Fruit fly (Drosophila melanogaster) whole organism, pupa: ENCODE results near the gene se.

Source experiments
- CG10348 ChIP-seq: fragments of 200-800 bp; sonication (Bioruptor generic); IDR thresholded peaks from 2 replicates; pipeline ENCODE4 v1.3.6; 2022; ENCODE audit warnings: missing biosample characterization, missing genetic modification characterization
- CG12605 ChIP-seq: fragments of 200-800 bp; sonication (Bioruptor generic); IDR thresholded peaks from 2 replicates; pipeline ENCODE4 v1.3.6; 2022; ENCODE audit warnings: missing biosample characterization, missing genetic modification characterization
- CG13204 ChIP-seq: fragments of 200-800 bp; sonication (Bioruptor generic); optimal IDR thresholded peaks from 2 replicates; lab custom pipeline; 2018; ENCODE audit warnings: missing biosample characterization, mild to moderate bottlenecking, missing genetic modification characterization, moderate library complexity
- CG14655 ChIP-seq: fragments of 200-800 bp; sonication (Bioruptor generic); optimal IDR thresholded peaks from 3 replicates; lab custom pipeline; 2017; ENCODE audit warnings: mild to moderate bottlenecking, missing biosample characterization, missing genetic modification reagents, missing genetic modification characterization
- CG15710 ChIP-seq: fragments of 200-800 bp; sonication (Bioruptor generic); optimal IDR thresholded peaks from 2 replicates; lab custom pipeline; 2018; ENCODE audit warnings: missing biosample characterization, mild to moderate bottlenecking, missing genetic modification characterization, moderate library complexity
- CG17806 ChIP-seq: fragments of 200-800 bp; sonication (Bioruptor generic); optimal IDR thresholded peaks from 2 replicates; lab custom pipeline; 2018; ENCODE audit warnings: missing biosample characterization, mild to moderate bottlenecking, missing genetic modification characterization, moderate library complexity
- CG32121 ChIP-seq: fragments of 200-800 bp; sonication (Bioruptor generic); IDR thresholded peaks from 2 replicates; pipeline ENCODE4 v1.3.6; 2022; ENCODE audit warnings: missing biosample characterization, missing genetic modification characterization
- CG34367 ChIP-seq: fragments of 200-800 bp; sonication (Bioruptor generic); optimal IDR thresholded peaks from 2 replicates; lab custom pipeline; 2018; ENCODE audit warnings: missing biosample characterization, mild to moderate bottlenecking, missing genetic modification characterization
- CG4496 ChIP-seq: fragments of 200-800 bp; sonication (Bioruptor generic); IDR thresholded peaks from 3 replicates; pipeline ENCODE4 v1.3.6; 2022; ENCODE audit warnings: missing biosample characterization, missing genetic modification characterization
- CG8159 ChIP-seq: fragments of 200-800 bp; sonication (Bioruptor generic); optimal IDR thresholded peaks from 3 replicates; lab custom pipeline; 2018; ENCODE audit warnings: missing biosample characterization, mild to moderate bottlenecking, missing genetic modification characterization, moderate library complexity
- CG8301 ChIP-seq: fragments of 200-800 bp; sonication (Bioruptor generic); optimal IDR thresholded peaks from 2 replicates; lab custom pipeline; 2018; ENCODE audit warnings: missing biosample characterization, mild to moderate bottlenecking, missing genetic modification characterization
- CG9948 ChIP-seq: fragments of 200-800 bp; sonication (Bioruptor generic); optimal IDR thresholded peaks from 2 replicates; lab custom pipeline; 2018; ENCODE audit warnings: missing biosample characterization, mild to moderate bottlenecking, missing genetic modification characterization, moderate library complexity
- D1 ChIP-seq: fragments of 200-800 bp; sonication (Bioruptor generic); optimal IDR thresholded peaks from 2 replicates; lab custom pipeline; 2018; ENCODE audit warnings: missing biosample characterization, mild to moderate bottlenecking, missing genetic modification characterization, moderate library complexity
- EcR ChIP-seq: fragments of 200-800 bp; sonication (Bioruptor generic); optimal IDR thresholded peaks from 3 replicates; lab custom pipeline; 2019; ENCODE audit warnings: missing biosample characterization, missing genetic modification characterization, mild to moderate bottlenecking, moderate library complexity, missing genetic modification reagents
- Ets98B ChIP-seq: fragments of 200-800 bp; sonication (Bioruptor generic); IDR thresholded peaks from 2 replicates; pipeline ENCODE4 v1.3.6; 2022; ENCODE audit warnings: missing biosample characterization, missing genetic modification characterization
- Pif1A ChIP-seq: fragments of 200-800 bp; sonication (Bioruptor generic); optimal IDR thresholded peaks from 3 replicates; lab custom pipeline; 2016; ENCODE audit warnings: missing biosample characterization, missing genetic modification characterization
- Pif1B ChIP-seq: fragments of 200-800 bp; sonication (Bioruptor generic); optimal IDR thresholded peaks from 3 replicates; lab custom pipeline; 2016; ENCODE audit warnings: missing biosample characterization, missing genetic modification characterization
- Snoo ChIP-seq: fragments of 200-800 bp; sonication (Bioruptor generic); optimal IDR thresholded peaks from 3 replicates; lab custom pipeline; 2017; ENCODE audit warnings: missing biosample characterization, mild to moderate bottlenecking, missing genetic modification characterization, inconsistent platforms
- fd96Ca ChIP-seq: fragments of 200-800 bp; sonication (Bioruptor generic); IDR thresholded peaks from 3 replicates; pipeline ENCODE4 v1.3.6; 2022; ENCODE audit warnings: missing biosample characterization, missing genetic modification characterization
- gl ChIP-seq: fragments of 200-800 bp; sonication (Bioruptor generic); optimal IDR thresholded peaks from 2 replicates; lab custom pipeline; 2018; ENCODE audit warnings: missing biosample characterization, mild to moderate bottlenecking, missing genetic modification characterization
- rn ChIP-seq: fragments of 200-800 bp; sonication (Bioruptor generic); IDR thresholded peaks from 2 replicates; pipeline ENCODE4 v1.3.6; 2022; ENCODE audit warnings: missing biosample characterization, missing genetic modification characterization

The se gene

dm6 chr3L:8542213-8542612 is 21.9 kb downstream of the se start:
- TF ChIP-seq CG10348 (GFP tag; lab: Robert Waterston, UW) (no peak), Pif1A (GFP tag; lab: Kevin White, UChicago) (no peak), Pif1B (GFP tag; lab: Kevin White, UChicago) (no peak), CG12605 (GFP tag; lab: Robert Waterston, UW) (no peak), EcR (no peak), CG14655 (GFP tag; lab: Kevin White, UChicago) (no peak), CG34367 (no peak), CG17806 (tag; lab: Kevin White, UChicago) (no peak)
- TF ChIP-seq, all 21 proteins: peak for 0

dm6 chr3L:8543866-8544265 is 23.5 kb downstream of the se start:
- TF ChIP-seq CG32121 (GFP tag; lab: Robert Waterston, UW) (no peak), CG8159 (tag; lab: Kevin White, UChicago) (peak; percentile 1), D1 (tag; lab: Kevin White, UChicago) (peak; percentile 22), CG15710 (tag; lab: Kevin White, UChicago) (no peak), rn (GFP tag; lab: Robert Waterston, UW) (no peak), CG14655 (GFP tag; lab: Kevin White, UChicago) (no peak), CG9948 (tag; lab: Kevin White, UChicago) (peak; percentile 1), CG8301 (tag; lab: Kevin White, UChicago) (no peak)

- TF ChIP-seq CG8159 (tag; lab: Kevin White, UChicago) (peak; percentile 48), EcR (no peak), Pif1A (GFP tag; lab: Kevin White, UChicago) (no peak)
Observed at dm6 chr3L:8544710-8545109, 24.4 kb downstream of the se start, which contains the start of gene rhea. Gene rhea, plus strand, starts transcription at chr3L:8545001.

DNA sequence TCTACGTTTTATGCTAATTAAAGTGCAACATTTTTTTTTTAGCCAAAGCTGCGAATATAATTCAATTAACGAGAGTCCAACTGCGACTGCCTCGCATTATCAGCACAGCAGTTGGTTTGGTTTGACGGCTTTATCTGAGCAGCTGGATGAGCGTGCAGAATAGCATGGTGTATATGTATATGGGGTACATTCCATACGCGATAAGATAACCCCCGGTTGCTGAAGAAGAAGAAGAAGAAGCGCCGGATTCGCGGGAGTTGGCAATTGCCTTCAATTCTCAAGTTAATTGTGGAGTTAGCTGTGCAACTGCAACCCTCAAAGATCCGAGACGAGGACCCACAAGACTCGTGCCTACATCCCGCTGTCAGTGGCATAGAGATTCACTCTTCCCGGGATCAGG is 25.1 kb downstream of the se start:
- no peak for TF ChIP-seq CG9948 (tag; lab: Kevin White, UChicago)
- no peak for TF ChIP-seq CG34367
- TF ChIP-seq Ets98B (GFP tag; lab: Robert Waterston, UW), result no peak
- TF ChIP-seq CG17806 (tag; lab: Kevin White, UChicago), result no peak
- TF ChIP-seq EcR, result peak; percentile 2
- no peak for TF ChIP-seq Snoo (tag; lab: Kevin White, UChicago)
- TF ChIP-seq fd96Ca, result no peak
- no peak for TF ChIP-seq Pif1B (GFP tag; lab: Kevin White, UChicago)
- TF ChIP-seq, all 21 proteins: peak for 1

DNA sequence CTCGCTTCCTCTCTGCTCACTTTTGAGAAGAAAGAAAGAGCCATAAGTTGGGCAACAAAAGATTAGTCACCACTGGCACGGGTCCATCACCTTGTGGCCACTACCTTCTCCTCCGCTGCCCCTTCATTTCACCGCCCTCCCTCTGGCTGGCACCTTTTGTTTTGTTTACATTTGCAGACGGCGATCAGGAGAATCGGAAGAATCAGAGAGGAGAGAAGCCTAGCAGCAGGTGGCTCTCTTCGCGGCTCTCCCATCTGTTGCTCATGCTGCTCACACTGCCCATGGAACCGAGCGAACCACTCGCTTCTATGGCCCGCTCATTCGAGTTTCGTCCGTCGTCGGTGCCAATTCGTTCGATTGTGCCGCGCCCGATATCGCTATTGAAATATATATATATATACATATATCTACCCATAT is 26.0 kb downstream of the se start:
- TF ChIP-seq EcR, result peak; percentile 96
- peak; percentile 57; the same call in 1 of the 2 replicates for TF ChIP-seq CG12605 (GFP tag; lab: Robert Waterston, UW)
- TF ChIP-seq CG13204 (GFP tag; lab: Kevin White, UChicago), result peak; percentile 63
- peak; percentile 36 for TF ChIP-seq CG8159 (tag; lab: Kevin White, UChicago)
- TF ChIP-seq CG8301 (tag; lab: Kevin White, UChicago), result no peak
- TF ChIP-seq Pif1A (GFP tag; lab: Kevin White, UChicago), result peak; percentile 59
- TF ChIP-seq Pif1B (GFP tag; lab: Kevin White, UChicago), result peak; percentile 67
- peak; percentile 18 for TF ChIP-seq CG15710 (tag; lab: Kevin White, UChicago)
- TF ChIP-seq CG10348 (GFP tag; lab: Robert Waterston, UW), result no peak
- no peak for TF ChIP-seq CG14655 (GFP tag; lab: Kevin White, UChicago)
- TF ChIP-seq CG32121 (GFP tag; lab: Robert Waterston, UW), result peak; percentile 69
- TF ChIP-seq CG4496, result peak; percentile 63; the same call in 2 of the 3 replicates
- TF ChIP-seq gl, result peak; percentile 57
- no peak for TF ChIP-seq rn (GFP tag; lab: Robert Waterston, UW)
- no peak for TF ChIP-seq CG9948 (tag; lab: Kevin White, UChicago)
- no peak for TF ChIP-seq CG34367
- TF ChIP-seq Snoo (tag; lab: Kevin White, UChicago), result peak; percentile 30
- peak; percentile 62 for TF ChIP-seq Ets98B (GFP tag; lab: Robert Waterston, UW)
- TF ChIP-seq D1 (tag; lab: Kevin White, UChicago), result no peak
- no peak; the same call in 1 of the 3 replicates for TF ChIP-seq fd96Ca
- no peak for TF ChIP-seq CG17806 (tag; lab: Kevin White, UChicago)

DNA sequence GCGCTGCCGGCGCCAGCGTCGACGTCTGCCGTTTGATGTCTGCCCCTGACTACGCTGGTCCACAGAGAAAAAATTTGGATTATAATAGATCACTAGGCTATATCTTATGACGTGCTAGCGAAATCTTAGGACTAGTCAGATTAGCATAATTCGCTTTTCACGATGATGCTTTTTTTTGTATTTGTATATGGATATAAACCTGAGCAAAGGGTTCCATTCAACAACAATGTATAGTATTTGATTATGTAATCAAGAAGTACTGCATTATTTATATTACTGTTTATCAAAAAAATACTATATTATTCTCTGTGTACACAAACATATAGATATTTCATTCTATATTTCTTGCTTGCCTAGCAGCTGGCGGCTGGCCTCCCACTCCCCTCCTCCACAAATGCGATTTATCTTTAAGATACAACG is 26.8 kb downstream of the se start:
- TF ChIP-seq gl (no peak), Pif1A (GFP tag; lab: Kevin White, UChicago) (peak; percentile 58), CG34367 (peak; percentile 17), CG10348 (GFP tag; lab: Robert Waterston, UW) (no peak), Pif1B (GFP tag; lab: Kevin White, UChicago) (no peak), CG12605 (GFP tag; lab: Robert Waterston, UW) (0 out of 2 replicates have a peak, but pooled peaks have one; percentile 21), CG8159 (tag; lab: Kevin White, UChicago) (peak; percentile 49), CG8301 (tag; lab: Kevin White, UChicago) (peak; percentile 68), CG17806 (tag; lab: Kevin White, UChicago) (peak; percentile 61), CG14655 (GFP tag; lab: Kevin White, UChicago) (peak; percentile 74), EcR (no peak), CG15710 (tag; lab: Kevin White, UChicago) (peak; percentile 47), rn (GFP tag; lab: Robert Waterston, UW) (0 out of 2 replicates have a peak, but pooled peaks have one; percentile 39), Ets98B (GFP tag; lab: Robert Waterston, UW) (peak; percentile 74), Snoo (tag; lab: Kevin White, UChicago) (no peak), CG4496 (peak; percentile 77), fd96Ca (peak; percentile 74), D1 (tag; lab: Kevin White, UChicago) (no peak), CG13204 (GFP tag; lab: Kevin White, UChicago) (no peak), CG9948 (tag; lab: Kevin White, UChicago) (peak; percentile 65), CG32121 (GFP tag; lab: Robert Waterston, UW) (peak; percentile 82)
